Worm (Caenorhabditis elegans) whole organism, L3 larva: ENCODE data around the gene ekl-5.

Source experiments
- aly-2 ChIP-seq: fragments of 150-350 bp; optimal IDR thresholded peaks from 2 replicates; lab custom pipeline; 2014; ENCODE audit warnings: missing biosample characterization, missing genetic modification characterization
- ama-1 ChIP-seq: fragments of 150-350 bp; optimal IDR thresholded peaks from 2 replicates; lab custom pipeline; 2018
- ceh-16 ChIP-seq: sonication (generic microtip); optimal IDR thresholded peaks from 2 replicates; lab custom pipeline; 2017; ENCODE audit warnings: missing biosample characterization, missing genetic modification characterization
- ceh-28 ChIP-seq: fragments of 150-350 bp; optimal IDR thresholded peaks from 2 replicates; lab custom pipeline; 2014; ENCODE audit warnings: missing biosample characterization, missing genetic modification reagents, missing genetic modification characterization
- ceh-82 ChIP-seq: fragments of 150-350 bp; optimal IDR thresholded peaks from 2 replicates; lab custom pipeline; 2014; ENCODE audit warnings: missing biosample characterization, missing genetic modification characterization
- daf-12 ChIP-seq: fragments of 150-350 bp; optimal IDR thresholded peaks from 2 replicates; lab custom pipeline; 2014; ENCODE audit warnings: missing biosample characterization, missing genetic modification reagents, missing genetic modification characterization
- egl-5 ChIP-seq: fragments of 150-350 bp; optimal IDR thresholded peaks from 2 replicates; lab custom pipeline; 2017; ENCODE audit warnings: missing biosample characterization, missing genetic modification reagents, missing genetic modification characterization, inconsistent platforms
- elt-1 ChIP-seq: fragments of 150-350 bp; optimal IDR thresholded peaks from 2 replicates; lab custom pipeline; 2014; ENCODE audit warnings: missing biosample characterization, missing genetic modification characterization
- elt-2 ChIP-seq: sonication (generic microtip); optimal IDR thresholded peaks from 2 replicates; lab custom pipeline; 2016; ENCODE audit warnings: missing genetic modification reagents, mild to moderate bottlenecking, missing genetic modification characterization, missing compliant biosample characterization
- elt-3 ChIP-seq, 3 experiments: fragments of 150-350 bp in 1 of 3; sonication (generic microtip) in 2 of 3; optimal IDR thresholded peaks; 2 replicates in 2 of 3; 4 replicates in 1 of 3; lab custom pipeline; 2014 to 2017; ENCODE audit warnings: missing biosample characterization in 3 of 3, missing genetic modification characterization in 3 of 3
- fkh-10 ChIP-seq: sonication (generic microtip); optimal IDR thresholded peaks from 2 replicates; lab custom pipeline; 2017; ENCODE audit warnings: missing biosample characterization, missing genetic modification reagents, missing genetic modification characterization
- fkh-2 ChIP-seq: fragments of 150-350 bp; optimal IDR thresholded peaks from 2 replicates; lab custom pipeline; 2014; ENCODE audit warnings: missing biosample characterization, missing genetic modification reagents, missing genetic modification characterization
- fos-1 ChIP-seq: fragments of 150-350 bp; optimal IDR thresholded peaks from 2 replicates; lab custom pipeline; 2014; ENCODE audit warnings: missing biosample characterization, missing genetic modification characterization
- hmg-11 ChIP-seq: sonication (generic microtip); optimal IDR thresholded peaks from 2 replicates; lab custom pipeline; 2016; ENCODE audit warnings: missing genetic modification characterization, missing compliant biosample characterization
- jun-1 ChIP-seq: fragments of 150-350 bp; optimal IDR thresholded peaks from 2 replicates; lab custom pipeline; 2014; ENCODE audit warnings: missing biosample characterization, missing genetic modification reagents, missing genetic modification characterization
- lin-15B ChIP-seq: fragments of 150-350 bp; optimal IDR thresholded peaks from 2 replicates; lab custom pipeline; 2014; ENCODE audit warnings: missing biosample characterization, missing genetic modification characterization
- lsy-12 ChIP-seq: sonication (generic microtip); optimal IDR thresholded peaks from 2 replicates; lab custom pipeline; 2016; ENCODE audit warnings: mild to moderate bottlenecking, missing genetic modification characterization, missing compliant biosample characterization
- mdl-1 ChIP-seq: fragments of 150-350 bp; optimal IDR thresholded peaks from 2 replicates; lab custom pipeline; 2014; ENCODE audit warnings: missing biosample characterization, missing genetic modification characterization
- mml-1 ChIP-seq: fragments of 150-350 bp; sonication (generic microtip); optimal IDR thresholded peaks from 3 replicates; lab custom pipeline; 2014; ENCODE audit warnings: missing biosample characterization, missing genetic modification characterization
- nfya-1 ChIP-seq: sonication (generic microtip); optimal IDR thresholded peaks from 2 replicates; lab custom pipeline; 2017; ENCODE audit warnings: missing genetic modification characterization, mild to moderate bottlenecking, missing compliant biosample characterization, antibody characterized with exemption, moderate library complexity; ENCODE audit not compliant: insufficient read depth
- nhr-11 ChIP-seq: fragments of 150-350 bp; optimal IDR thresholded peaks from 2 replicates; lab custom pipeline; 2014; ENCODE audit warnings: missing biosample characterization, missing genetic modification characterization
- nhr-12 ChIP-seq: fragments of 150-350 bp; optimal IDR thresholded peaks from 2 replicates; lab custom pipeline; 2014; ENCODE audit warnings: missing biosample characterization, missing genetic modification characterization
- nhr-23 ChIP-seq: fragments of 150-350 bp; optimal IDR thresholded peaks from 2 replicates; lab custom pipeline; 2014; ENCODE audit warnings: missing biosample characterization, missing genetic modification reagents, missing genetic modification characterization
- nhr-237 ChIP-seq: fragments of 150-350 bp; optimal IDR thresholded peaks from 2 replicates; lab custom pipeline; 2014; ENCODE audit warnings: missing biosample characterization, missing genetic modification characterization
- nhr-25 ChIP-seq: sonication (generic microtip); optimal IDR thresholded peaks from 2 replicates; lab custom pipeline; 2017; ENCODE audit warnings: missing biosample characterization, missing genetic modification characterization
- nhr-28 ChIP-seq: fragments of 150-350 bp; optimal IDR thresholded peaks from 2 replicates; lab custom pipeline; 2014; ENCODE audit warnings: missing biosample characterization, missing genetic modification characterization
- nhr-43 ChIP-seq: sonication (generic microtip); optimal IDR thresholded peaks from 2 replicates; lab custom pipeline; 2016; ENCODE audit warnings: mild to moderate bottlenecking, missing genetic modification characterization, missing compliant biosample characterization; ENCODE audit not compliant: poor library complexity, severe bottlenecking
- nhr-67 ChIP-seq: fragments of 150-350 bp; optimal IDR thresholded peaks from 2 replicates; lab custom pipeline; 2014; ENCODE audit warnings: missing biosample characterization, missing genetic modification characterization
- nhr-76 ChIP-seq: fragments of 150-350 bp; sonication (generic microtip); optimal IDR thresholded peaks from 5 replicates; lab custom pipeline; 2014; ENCODE audit warnings: missing biosample characterization, missing genetic modification characterization
- nhr-77 ChIP-seq: fragments of 150-350 bp; optimal IDR thresholded peaks from 2 replicates; lab custom pipeline; 2014; ENCODE audit warnings: missing biosample characterization, missing genetic modification characterization
- pha-4 ChIP-seq: fragments of 150-350 bp; optimal IDR thresholded peaks from 2 replicates; lab custom pipeline; 2014; ENCODE audit warnings: missing biosample characterization, missing genetic modification reagents, missing genetic modification characterization
- sea-2 ChIP-seq: fragments of 150-350 bp; sonication (generic microtip); optimal IDR thresholded peaks from 4 replicates; lab custom pipeline; 2014; ENCODE audit warnings: missing biosample characterization, missing genetic modification reagents, missing genetic modification characterization
- skn-1 ChIP-seq: fragments of 150-350 bp; optimal IDR thresholded peaks from 2 replicates; lab custom pipeline; 2014; ENCODE audit warnings: missing biosample characterization, missing genetic modification characterization
- tbx-2 ChIP-seq: sonication (generic microtip); optimal IDR thresholded peaks from 2 replicates; lab custom pipeline; 2016; ENCODE audit warnings: mild to moderate bottlenecking, missing genetic modification characterization, missing compliant biosample characterization
- unc-39 ChIP-seq: sonication (generic microtip); optimal IDR thresholded peaks from 4 replicates; lab custom pipeline; 2017; ENCODE audit warnings: missing biosample characterization, missing genetic modification characterization
- unc-62 ChIP-seq: fragments of 150-350 bp; sonication (generic microtip); optimal IDR thresholded peaks from 4 replicates; lab custom pipeline; 2014; ENCODE audit warnings: missing biosample characterization, missing genetic modification reagents, missing genetic modification characterization
- zag-1 ChIP-seq: fragments of 150-350 bp; optimal IDR thresholded peaks from 2 replicates; lab custom pipeline; 2014; ENCODE audit warnings: missing biosample characterization, missing genetic modification characterization
- ztf-4 ChIP-seq: fragments of 150-350 bp; optimal IDR thresholded peaks from 2 replicates; lab custom pipeline; 2014; ENCODE audit warnings: missing biosample characterization, missing genetic modification characterization

ekl-5 gene

DNA sequence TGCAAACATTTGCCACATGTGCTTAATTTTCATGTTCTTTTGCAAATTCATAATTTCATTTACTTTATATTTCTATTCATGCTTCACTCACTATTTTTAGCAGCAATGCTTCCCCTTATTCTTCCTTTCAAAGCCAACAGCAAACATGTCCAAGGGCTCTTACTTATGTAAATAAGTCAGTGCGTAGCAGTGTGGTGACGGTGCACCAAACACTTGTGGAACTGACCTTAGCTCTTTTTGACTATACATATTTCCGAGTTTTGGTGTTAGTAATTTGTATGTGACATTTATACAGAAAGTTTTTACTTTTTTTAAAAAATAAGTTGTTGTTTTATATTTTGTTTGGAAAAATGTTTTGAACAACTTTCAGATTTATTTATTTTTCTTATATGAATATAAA is 28.1 kb upstream of the ekl-5 start:
- TF ChIP-seq fkh-10 (GFP tag; lab: Kevin White, UChicago) = no peak
- no peak for TF ChIP-seq nhr-237
- TF ChIP-seq nhr-11 (tag; lab: Kevin White, UChicago) = no peak
- no peak for TF ChIP-seq ama-1 (lab: Kevin White, UChicago)
- TF ChIP-seq skn-1 = no peak
- TF ChIP-seq lin-15B = no peak
- no peak for TF ChIP-seq nhr-12
- TF ChIP-seq pha-4 (tag; lab: Kevin White, UChicago) = no peak
- no peak for TF ChIP-seq jun-1 (tag; lab: Kevin White, UChicago)
- TF ChIP-seq sea-2 (GFP tag; lab: Kevin White, UChicago) = no peak
- TF ChIP-seq elt-2 (tag; lab: Kevin White, UChicago) = no peak
- no peak for TF ChIP-seq mml-1
- no peak for TF ChIP-seq egl-5 (tag; lab: Kevin White, UChicago)

DNA sequence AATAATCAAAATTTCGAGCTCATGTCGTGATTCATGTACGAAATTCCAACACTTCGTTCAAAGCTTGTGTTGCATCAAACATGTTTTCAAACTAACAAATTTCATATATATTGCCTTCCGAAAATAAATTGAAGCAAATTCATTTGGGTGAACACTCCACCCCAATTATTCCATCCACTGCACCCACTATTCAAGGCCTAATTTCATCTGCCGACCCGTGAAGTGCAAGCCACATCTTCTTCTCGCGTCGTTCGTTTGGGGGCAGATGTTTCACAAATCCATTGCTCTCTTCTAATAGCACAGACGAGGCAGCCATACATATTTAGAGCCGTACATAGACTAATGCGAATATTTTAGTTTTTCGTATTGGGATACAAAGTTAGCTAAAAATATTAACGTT is 27.2 kb upstream of the ekl-5 start:
- no peak for TF ChIP-seq jun-1 (tag; lab: Kevin White, UChicago)

DNA sequence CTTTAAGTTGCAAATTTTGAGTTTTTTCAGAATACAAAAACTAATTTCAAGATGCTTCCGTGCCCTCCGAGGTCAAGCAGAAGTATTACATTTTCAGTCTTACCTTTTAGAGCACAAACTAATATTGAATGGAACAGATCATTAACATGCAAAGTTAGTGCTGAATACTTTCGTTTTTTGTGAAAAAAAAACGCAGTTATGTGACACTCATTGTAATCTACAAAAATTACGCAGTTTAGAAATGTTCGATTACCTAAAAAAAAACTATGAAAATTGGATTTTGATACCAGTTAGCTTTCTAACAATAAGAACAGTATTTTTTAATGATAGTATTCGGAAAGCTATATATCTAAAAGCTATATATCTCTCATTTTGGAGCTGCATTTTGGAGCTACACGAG is 24.9 kb upstream of the ekl-5 start:
- no peak for TF ChIP-seq nhr-67

DNA sequence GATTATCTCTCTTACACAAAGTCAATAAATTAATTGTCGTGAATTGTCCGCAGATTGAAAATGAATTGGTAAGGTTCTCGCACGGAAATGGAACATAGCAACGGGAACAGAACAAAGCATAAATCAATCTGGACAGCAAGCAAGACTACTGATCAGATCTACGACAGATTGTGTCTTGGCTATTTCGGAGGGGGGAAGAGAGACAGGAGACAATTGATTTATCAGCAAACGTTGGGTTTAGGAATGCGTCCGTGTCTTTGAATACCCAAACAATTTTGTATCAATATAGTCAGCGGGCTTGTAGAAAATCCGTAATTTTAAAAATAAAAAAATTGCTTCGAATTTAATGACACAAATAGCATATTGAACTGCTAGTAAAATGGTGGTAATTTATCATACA is 24.3 kb upstream of the ekl-5 start:
- TF ChIP-seq hmg-11 (tag; lab: Kevin White, UChicago) (no peak), ama-1 (lab: Kevin White, UChicago) (peak; percentile 57), ceh-16 (no peak), zag-1 (no peak), nhr-28 (tag; lab: Kevin White, UChicago) (no peak), nhr-77 (tag; lab: Kevin White, UChicago) (no peak), nhr-43 (tag; lab: Kevin White, UChicago) (peak; percentile 67), unc-39 (tag; lab: Kevin White, UChicago) (no peak), fos-1 (tag; lab: Kevin White, UChicago) (no peak), nhr-23 (tag; lab: Kevin White, UChicago) (peak; percentile 53), egl-5 (tag; lab: Kevin White, UChicago) (no peak), jun-1 (tag; lab: Kevin White, UChicago) (no peak), unc-62 (GFP tag; lab: Kevin White, UChicago) (peak; percentile 28), aly-2 (tag; lab: Kevin White, UChicago) (no peak), tbx-2 (tag; lab: Kevin White, UChicago) (no peak), fkh-2 (tag; lab: Kevin White, UChicago) (no peak), nhr-237 (no peak), nhr-76 (no peak), lin-15B (no peak), elt-3 (tag; optimal IDR thresholded peaks at IDR 0.05; lab: Kevin White, UChicago) (peak in 2 of 3 experiments; percentile 58 to 86), ceh-28 (tag; lab: Kevin White, UChicago) (no peak), lsy-12 (tag; lab: Kevin White, UChicago) (peak; percentile 26), nhr-25 (peak; percentile 29), mdl-1 (tag; lab: Kevin White, UChicago) (no peak), daf-12 (tag; lab: Kevin White, UChicago) (no peak), skn-1 (no peak), ztf-4 (tag; lab: Kevin White, UChicago) (no peak), ceh-82 (tag; lab: Kevin White, UChicago) (no peak), sea-2 (GFP tag; lab: Kevin White, UChicago) (no peak), elt-1 (tag; lab: Kevin White, UChicago) (peak; percentile 44), nfya-1 (tag; lab: Kevin White, UChicago) (no peak)
- TF ChIP-seq, all 47 proteins: peak for 8
